Worm (Caenorhabditis elegans) whole organism, L4 larva: ENCODE results near the gene pap-2.
A peak's percentile ranks its signal among the peaks of the same experiment; 100 is the strongest.

Experiments
- D1046.2 ChIP-seq: fragments of 200-800 bp; sonication (Bioruptor generic); IDR thresholded peaks from 2 replicates; pipeline ENCODE4 v1.3.6; 2022; ENCODE audit warnings: missing genetic modification characterization, missing compliant biosample characterization
- F44E2.7 ChIP-seq: fragments of 200-800 bp; sonication (Bioruptor generic); IDR thresholded peaks from 2 replicates; pipeline ENCODE4 v2.1.2; 2022; ENCODE audit warnings: missing genetic modification characterization, missing compliant biosample characterization
- R02D3.7 ChIP-seq: fragments of 150-350 bp; sonication (generic microtip); optimal IDR thresholded peaks from 3 replicates; lab custom pipeline; 2014; ENCODE audit warnings: missing biosample characterization, missing genetic modification characterization
- T20F7.1 ChIP-seq: fragments of 200-800 bp; sonication (Bioruptor generic); optimal IDR thresholded peaks from 2 replicates; lab custom pipeline; 2018; ENCODE audit warnings: mild to moderate bottlenecking, missing genetic modification characterization, missing compliant biosample characterization
- T26A8.4 ChIP-seq: fragments of 200-800 bp; sonication (Bioruptor generic); IDR thresholded peaks from 2 replicates; pipeline ENCODE4 v1.3.6; 2022; ENCODE audit warnings: missing genetic modification characterization, missing compliant biosample characterization
- Y5F2A.4 ChIP-seq: fragments of 200-800 bp; sonication (Bioruptor generic); optimal IDR thresholded peaks from 2 replicates; lab custom pipeline; 2018; ENCODE audit warnings: mild to moderate bottlenecking, missing genetic modification characterization, missing compliant biosample characterization
- ceh-32 ChIP-seq: sonication (generic microtip); optimal IDR thresholded peaks from 2 replicates; lab custom pipeline; 2016; ENCODE audit warnings: mild to moderate bottlenecking, missing genetic modification characterization, missing compliant biosample characterization; ENCODE audit not compliant: poor library complexity
- cey-2 ChIP-seq: sonication (generic microtip); optimal IDR thresholded peaks from 3 replicates; lab custom pipeline; 2017; ENCODE audit warnings: missing genetic modification characterization, mild to moderate bottlenecking, missing compliant biosample characterization, antibody characterized with exemption, borderline replicate concordance; ENCODE audit not compliant: insufficient read depth
- dmd-6 ChIP-seq: fragments of 200-800 bp; sonication (Bioruptor generic); IDR thresholded peaks from 2 replicates; pipeline ENCODE4 v1.3.6; 2022; ENCODE audit warnings: missing genetic modification reagents, missing genetic modification characterization, missing compliant biosample characterization
- dmd-9 ChIP-seq: fragments of 200-800 bp; sonication (Bioruptor generic); IDR thresholded peaks from 2 replicates; pipeline ENCODE4 v1.3.6; 2022; ENCODE audit warnings: missing genetic modification reagents, missing genetic modification characterization, missing compliant biosample characterization
- duxl-1 ChIP-seq: sonication (generic microtip); optimal IDR thresholded peaks from 2 replicates; lab custom pipeline; 2016; ENCODE audit warnings: mild to moderate bottlenecking, missing genetic modification characterization, moderate library complexity, missing compliant biosample characterization; ENCODE audit not compliant: poor library complexity
- egl-43 ChIP-seq: fragments of 200-800 bp; sonication (Bioruptor generic); IDR thresholded peaks from 2 replicates; pipeline ENCODE4 v1.3.6; 2022; ENCODE audit warnings: missing genetic modification reagents, missing genetic modification characterization, missing compliant biosample characterization
- fkh-10 ChIP-seq: fragments of 150-350 bp; optimal IDR thresholded peaks from 2 replicates; lab custom pipeline; 2014; ENCODE audit warnings: missing biosample characterization, missing genetic modification reagents, missing genetic modification characterization
- fos-1 ChIP-seq: fragments of 150-350 bp; optimal IDR thresholded peaks from 2 replicates; lab custom pipeline; 2014; ENCODE audit warnings: missing biosample characterization, missing genetic modification characterization
- gei-8 ChIP-seq: fragments of 200-800 bp; sonication (Bioruptor generic); optimal IDR thresholded peaks from 2 replicates; lab custom pipeline; 2018; ENCODE audit warnings: mild to moderate bottlenecking, missing genetic modification characterization, missing compliant biosample characterization
- hlh-11 ChIP-seq: fragments of 200-800 bp; sonication (Bioruptor generic); optimal IDR thresholded peaks from 2 replicates; lab custom pipeline; 2018; ENCODE audit warnings: mild to moderate bottlenecking, missing genetic modification characterization, missing compliant biosample characterization
- hlh-30 ChIP-seq: sonication (generic microtip); optimal IDR thresholded peaks from 2 replicates; lab custom pipeline; 2017; ENCODE audit warnings: antibody characterized with exemption, mild to moderate bottlenecking, missing genetic modification characterization, missing compliant biosample characterization; ENCODE audit not compliant: insufficient read depth
- hmg-1.1 ChIP-seq: fragments of 200-800 bp; sonication (Bioruptor generic); IDR thresholded peaks from 2 replicates; pipeline ENCODE4 v1.3.6; 2022; ENCODE audit warnings: missing genetic modification reagents, missing genetic modification characterization, missing compliant biosample characterization
- jun-1 ChIP-seq: fragments of 150-350 bp; optimal IDR thresholded peaks from 2 replicates; lab custom pipeline; 2014; ENCODE audit warnings: missing biosample characterization, missing genetic modification reagents, missing genetic modification characterization
- lim-7 ChIP-seq: fragments of 200-800 bp; sonication (Bioruptor generic); IDR thresholded peaks from 2 replicates; pipeline ENCODE4 v1.3.6; 2022; ENCODE audit warnings: missing genetic modification characterization, missing compliant biosample characterization
- lin-38 ChIP-seq: fragments of 200-800 bp; sonication (Bioruptor generic); IDR thresholded peaks from 2 replicates; pipeline ENCODE4 v1.3.6; 2022; ENCODE audit warnings: missing genetic modification reagents, missing genetic modification characterization, missing compliant biosample characterization
- lin-39 ChIP-seq: fragments of 150-350 bp; optimal IDR thresholded peaks from 2 replicates; lab custom pipeline; 2014; ENCODE audit warnings: missing biosample characterization, missing genetic modification reagents, missing genetic modification characterization
- lsy-2 ChIP-seq, 2 experiments: fragments of 150-350 bp in 1 of 2; sonication (generic microtip) in 1 of 2; optimal IDR thresholded peaks; 2 replicates each; lab custom pipeline; 2014 to 2017; ENCODE audit warnings: missing biosample characterization in 2 of 2, missing genetic modification characterization in 2 of 2
- mdl-1 ChIP-seq, 2 experiments: fragments of 150-350 bp in 1 of 2; sonication (generic microtip) in 1 of 2; optimal IDR thresholded peaks; 2 replicates each; lab custom pipeline; 2014 to 2017; ENCODE audit warnings: missing biosample characterization in 2 of 2, missing genetic modification characterization in 2 of 2
- mdt-29 ChIP-seq: fragments of 200-800 bp; sonication (Bioruptor generic); IDR thresholded peaks from 2 replicates; pipeline ENCODE4 v1.3.6; 2022; ENCODE audit warnings: missing genetic modification reagents, missing genetic modification characterization, missing compliant biosample characterization
- mes-2 ChIP-seq: sonication (generic microtip); optimal IDR thresholded peaks from 2 replicates; lab custom pipeline; 2016; ENCODE audit warnings: missing genotype, mild to moderate bottlenecking, missing genetic modification characterization, missing compliant biosample characterization; ENCODE audit not compliant: poor library complexity, severe bottlenecking
- nhr-10 ChIP-seq: fragments of 150-350 bp; optimal IDR thresholded peaks from 2 replicates; lab custom pipeline; 2014; ENCODE audit warnings: missing biosample characterization, missing genetic modification characterization
- nhr-11 ChIP-seq: fragments of 150-350 bp; optimal IDR thresholded peaks from 2 replicates; lab custom pipeline; 2014; ENCODE audit warnings: missing biosample characterization, missing genetic modification characterization
- nhr-237 ChIP-seq: sonication (generic microtip); optimal IDR thresholded peaks from 2 replicates; lab custom pipeline; 2017; ENCODE audit warnings: missing biosample characterization, missing genetic modification characterization
- nhr-28 ChIP-seq: fragments of 150-350 bp; optimal IDR thresholded peaks from 2 replicates; lab custom pipeline; 2014; ENCODE audit warnings: missing biosample characterization, missing genetic modification characterization
- rbr-2 ChIP-seq: sonication (generic microtip); optimal IDR thresholded peaks from 2 replicates; lab custom pipeline; 2016; ENCODE audit warnings: missing genotype, missing genetic modification characterization, missing compliant biosample characterization
- saeg-2 ChIP-seq: fragments of 200-800 bp; sonication (Bioruptor generic); IDR thresholded peaks from 2 replicates; pipeline ENCODE4 v1.3.6; 2022; ENCODE audit warnings: missing genetic modification reagents, missing genetic modification characterization, missing compliant biosample characterization
- snpc-4 ChIP-seq: fragments of 150-350 bp; optimal IDR thresholded peaks from 2 replicates; lab custom pipeline; 2014; ENCODE audit warnings: missing biosample characterization, missing genetic modification characterization
- tag-97 ChIP-seq: fragments of 200-800 bp; sonication (Bioruptor generic); IDR thresholded peaks from 2 replicates; pipeline ENCODE4 v1.3.6; 2022; ENCODE audit warnings: missing genetic modification characterization, missing compliant biosample characterization
- unc-62 ChIP-seq, 3 experiments: fragments of 150-350 bp in 1 of 3; sonication (generic microtip); optimal IDR thresholded peaks in 2 of 3; peaks in 1 of 3; 1 replicate in 1 of 3; 2 replicates in 2 of 3; lab custom pipeline; 2014 to 2017; ENCODE audit warnings: missing biosample characterization in 3 of 3, missing genetic modification characterization in 3 of 3, missing genetic modification reagents in 3 of 3, missing genotype in 1 of 3
- zag-1 ChIP-seq: fragments of 150-350 bp; optimal IDR thresholded peaks from 2 replicates; lab custom pipeline; 2014; ENCODE audit warnings: missing biosample characterization, missing genetic modification characterization
- zfp-2 ChIP-seq: sonication (generic microtip); optimal IDR thresholded peaks from 2 replicates; lab custom pipeline; 2016; ENCODE audit warnings: mild to moderate bottlenecking, missing genetic modification characterization, missing compliant biosample characterization
- zfp-3 ChIP-seq: fragments of 200-800 bp; sonication (Bioruptor generic); conservative IDR thresholded peaks from 2 replicates; pipeline ENCODE4 v1.3.6; 2022; ENCODE audit warnings: missing genetic modification reagents, missing genetic modification characterization, missing compliant biosample characterization
- ztf-11 ChIP-seq: fragments of 150-350 bp; optimal IDR thresholded peaks from 2 replicates; lab custom pipeline; 2014; ENCODE audit warnings: missing biosample characterization, missing genetic modification characterization

The pap-2 gene

DNA sequence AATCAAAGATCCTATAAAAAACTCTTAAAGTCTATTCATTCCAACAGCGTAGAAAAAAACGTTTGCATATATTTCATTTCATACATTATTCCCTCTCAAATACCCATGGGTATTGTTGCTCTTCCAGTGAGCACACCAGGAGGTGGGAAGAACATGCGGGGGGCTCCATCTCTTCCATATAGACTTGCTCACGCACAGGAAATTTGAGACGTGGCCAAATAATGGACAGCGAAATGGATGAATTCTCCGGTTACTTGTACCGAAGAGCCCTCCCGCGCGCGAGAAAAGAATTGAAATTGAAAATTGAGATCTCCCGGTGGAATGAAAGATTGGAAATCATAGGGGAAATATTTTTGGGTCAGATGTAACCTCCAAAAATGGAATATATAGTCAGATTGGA is 31.6 kb downstream of the pap-2 start:
- TF ChIP-seq nhr-10 (tag; lab: Kevin White, UChicago) (no peak), egl-43 (GFP tag; lab: Robert Waterston, UW) (0 out of 2 replicates have a peak, but pooled peaks have one; percentile 11)

DNA sequence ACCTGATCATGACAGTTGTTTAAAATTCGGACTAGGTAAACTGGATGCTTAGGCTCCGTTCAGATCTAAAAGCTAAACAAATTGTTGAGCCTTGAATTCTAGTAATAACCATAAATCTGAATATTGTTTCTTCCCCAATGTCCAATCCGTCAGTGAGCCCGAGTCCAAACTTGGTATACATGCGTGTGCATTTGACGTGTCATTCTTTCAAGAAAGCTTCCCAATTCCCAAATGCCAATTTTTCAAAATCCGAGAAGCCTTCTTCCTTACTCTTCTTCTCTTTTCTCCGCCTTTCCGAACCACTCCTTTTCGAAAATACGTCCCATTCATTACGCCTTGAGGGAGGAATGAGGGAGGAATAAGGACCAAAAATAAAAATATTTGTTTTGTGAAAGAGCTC is 32.5 kb downstream of the pap-2 start:
- TF ChIP-seq hmg-1.1 (GFP tag; lab: Robert Waterston, UW) (0 out of 2 replicates have a peak, but pooled peaks have one; percentile 32), nhr-237 (tag; lab: Kevin White, UChicago) (no peak)

DNA sequence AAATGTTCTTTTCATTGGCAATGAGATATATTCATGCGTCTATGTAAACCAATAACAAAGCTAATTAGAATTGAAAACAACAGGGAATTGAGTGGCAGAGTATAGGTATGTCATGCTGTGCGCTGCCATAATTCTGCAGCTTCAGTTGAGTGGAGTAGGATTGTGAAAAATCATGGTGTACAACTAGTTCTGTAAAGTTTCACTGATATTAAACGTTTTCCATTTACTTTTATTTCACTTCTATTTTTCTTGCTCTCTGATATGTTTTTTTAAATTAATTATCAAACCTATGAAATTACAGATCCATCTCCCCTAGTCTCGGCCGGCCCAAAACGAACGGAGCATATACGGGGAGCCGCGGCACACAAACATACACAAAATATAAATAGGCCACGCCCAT is 33.5 kb downstream of the pap-2 start, which contains the start of gene exc-7:
Gene exc-7 (plus strand): TSS at position 301 of the 400 bp plus-strand sequence.
- TF ChIP-seq Y5F2A.4 (GFP tag; lab: Kevin White, UChicago) (no peak), lin-39 (tag; lab: Kevin White, UChicago) (no peak), dmd-6 (GFP tag; lab: Robert Waterston, UW) (no peak), saeg-2 (no peak), T26A8.4 (GFP tag; lab: Robert Waterston, UW) (no peak), unc-62 (GFP tag; optimal IDR thresholded peaks at IDR 0.05 in 1 of 2; lab: Kevin White, UChicago) (peak in 1 of 2 experiments; percentile 83), unc-62 (tag; optimal IDR thresholded peaks at IDR 0.05; lab: Kevin White, UChicago) (no peak), zfp-3 (GFP tag; lab: Robert Waterston, UW) (no peak), gei-8 (GFP tag; lab: Kevin White, UChicago) (no peak)

DNA sequence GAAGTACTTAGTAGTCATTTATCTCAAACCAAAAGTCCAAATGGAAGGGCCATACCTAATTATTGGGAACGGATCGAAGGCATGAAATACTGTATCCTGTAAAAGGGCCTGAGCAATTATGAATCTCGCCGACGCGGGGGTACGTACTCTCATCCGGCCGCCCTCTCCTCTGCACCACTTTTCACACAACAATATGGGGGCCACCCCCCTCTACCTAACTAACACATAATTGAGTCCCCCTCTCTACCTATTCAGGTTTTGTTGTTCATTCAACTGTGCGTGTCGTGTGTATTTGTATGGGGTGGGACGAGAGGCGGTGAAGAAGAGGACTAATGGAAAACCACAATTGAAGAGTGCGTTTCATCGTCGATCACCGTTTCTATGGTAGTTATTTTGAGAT is 34.8 kb downstream of the pap-2 start:
- no peak for TF ChIP-seq fkh-10
- TF ChIP-seq ztf-11 (tag; lab: Kevin White, UChicago), result no peak
- no peak for TF ChIP-seq jun-1 (tag; lab: Kevin White, UChicago)
- TF ChIP-seq mdt-29 (GFP tag; lab: Robert Waterston, UW), result no peak
- no peak for TF ChIP-seq zag-1 (tag; lab: Kevin White, UChicago)
- no peak for TF ChIP-seq T20F7.1 (GFP tag; lab: Kevin White, UChicago)
- TF ChIP-seq fos-1, result no peak
- no peak for TF ChIP-seq duxl-1 (tag; lab: Kevin White, UChicago)
- peak; percentile 1 for TF ChIP-seq rbr-2 (tag; lab: Kevin White, UChicago)
- TF ChIP-seq tag-97 (GFP tag; lab: Robert Waterston, UW), result no peak
- TF ChIP-seq nhr-28, result no peak
- no peak for TF ChIP-seq snpc-4 (tag; lab: Kevin White, UChicago)
- TF ChIP-seq F44E2.7 (GFP tag; lab: Robert Waterston, UW), result 0 out of 2 replicates have a peak, but pooled peaks have one; percentile 43
- TF ChIP-seq lin-38 (GFP tag; lab: Robert Waterston, UW), result no peak
- TF ChIP-seq unc-62 (GFP tag; optimal IDR thresholded peaks at IDR 0.05 in 1 of 2; lab: Kevin White, UChicago), result peak in 1 of 2 experiments; percentile 60
- TF ChIP-seq unc-62 (tag; optimal IDR thresholded peaks at IDR 0.05; lab: Kevin White, UChicago), result no peak
- TF ChIP-seq zfp-2, result no peak
- no peak for TF ChIP-seq hlh-30 (tag; lab: Kevin White, UChicago)
- TF ChIP-seq cey-2, result no peak
- TF ChIP-seq T26A8.4 (GFP tag; lab: Robert Waterston, UW), result no peak
- no peak for TF ChIP-seq ceh-32 (tag; lab: Kevin White, UChicago)
- TF ChIP-seq dmd-9 (GFP tag; lab: Robert Waterston, UW), result no peak
- no peak for TF ChIP-seq lsy-2 (tag; optimal IDR thresholded peaks at IDR 0.05; lab: Kevin White, UChicago)
- no peak for TF ChIP-seq lim-7
- TF ChIP-seq mdl-1 (tag; optimal IDR thresholded peaks at IDR 0.05; lab: Kevin White, UChicago), result no peak
- no peak for TF ChIP-seq D1046.2 (GFP tag; lab: Robert Waterston, UW)
- TF ChIP-seq R02D3.7 (tag; lab: Kevin White, UChicago), result no peak
- peak; percentile 15 for TF ChIP-seq mes-2 (tag; lab: Kevin White, UChicago)
- no peak for TF ChIP-seq hlh-11
- no peak for TF ChIP-seq nhr-11 (tag; lab: Kevin White, UChicago)
- 0 out of 2 replicates have a peak, but pooled peaks have one; percentile 58 for TF ChIP-seq egl-43 (GFP tag; lab: Robert Waterston, UW)
